Worm (Caenorhabditis elegans): ENCODE measurements around the gene C47D12.2.

DNA sequence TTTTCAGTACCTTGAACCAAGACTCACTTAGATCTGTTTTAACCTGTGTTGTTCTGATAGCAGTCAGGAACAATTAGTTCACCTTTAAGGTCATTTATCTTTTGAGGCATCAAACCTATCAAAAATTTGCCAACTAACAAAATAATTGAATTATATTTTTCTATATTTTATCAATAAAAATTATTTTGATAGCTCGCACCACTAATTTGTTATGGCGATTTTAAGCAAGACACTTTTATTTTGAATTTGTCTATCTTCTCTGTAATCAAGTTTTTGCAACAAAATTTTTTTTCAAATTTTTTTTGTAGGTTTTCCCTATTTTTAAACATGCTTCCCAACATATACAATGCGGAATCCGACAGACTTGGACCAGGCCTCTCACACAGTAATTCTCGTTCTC, 12.5 kb downstream of the C47D12.2 start, which contains the start of gene kel-1:
- TF ChIP-seq ztf-29 (GFP tag; IDR thresholded peaks at IDR 0.05) (no peak), flt-1 (GFP tag; IDR thresholded peaks at IDR 0.05) (no peak), ztf-23 (GFP tag; IDR thresholded peaks at IDR 0.05) (no peak), klf-2 (GFP tag; conservative IDR thresholded peaks at IDR 0.05) (no peak), cog-1 (tag; optimal IDR thresholded peaks at IDR 0.05) (no peak), ref-1 (GFP tag; conservative IDR thresholded peaks at IDR 0.05) (no peak)

Measured in whole organism, midembryonic.